Fruit fly (Drosophila melanogaster): ENCODE measurements around the gene CG2747.

- TF ChIP-seq CG32121 (GFP tag; IDR thresholded peaks at IDR 0.05) (peak; percentile 24; the same call in 1 of the 2 replicates), CG8301 (tag; optimal IDR thresholded peaks at IDR 0.05) (peak; percentile 48), Ets98B (GFP tag; IDR thresholded peaks at IDR 0.05) (no peak), fd96Ca (GFP tag; IDR thresholded peaks at IDR 0.05) (no peak), Pif1A (GFP tag; optimal IDR thresholded peaks at IDR 0.05) (no peak), CG17806 (tag; optimal IDR thresholded peaks at IDR 0.05) (no peak), CG9948 (tag; optimal IDR thresholded peaks at IDR 0.05) (no peak), EcR (GFP tag; optimal IDR thresholded peaks at IDR 0.05) (no peak), Snoo (tag; optimal IDR thresholded peaks at IDR 0.05) (no peak), CG34367 (tag; optimal IDR thresholded peaks at IDR 0.05) (no peak), CG8159 (tag; optimal IDR thresholded peaks at IDR 0.05) (peak; percentile 7), CG10348 (GFP tag; IDR thresholded peaks at IDR 0.05) (no peak)
Measured at dm6 chr3R:7992100-7992499, 38.5 kb downstream of the CG2747 start.
